Worm (Caenorhabditis elegans): Measurements from ENCODE around the gene mrpl-32.
A peak's percentile ranks its signal among the peaks of the same experiment; 100 is the strongest.

The mrpl-32 gene

DNA sequence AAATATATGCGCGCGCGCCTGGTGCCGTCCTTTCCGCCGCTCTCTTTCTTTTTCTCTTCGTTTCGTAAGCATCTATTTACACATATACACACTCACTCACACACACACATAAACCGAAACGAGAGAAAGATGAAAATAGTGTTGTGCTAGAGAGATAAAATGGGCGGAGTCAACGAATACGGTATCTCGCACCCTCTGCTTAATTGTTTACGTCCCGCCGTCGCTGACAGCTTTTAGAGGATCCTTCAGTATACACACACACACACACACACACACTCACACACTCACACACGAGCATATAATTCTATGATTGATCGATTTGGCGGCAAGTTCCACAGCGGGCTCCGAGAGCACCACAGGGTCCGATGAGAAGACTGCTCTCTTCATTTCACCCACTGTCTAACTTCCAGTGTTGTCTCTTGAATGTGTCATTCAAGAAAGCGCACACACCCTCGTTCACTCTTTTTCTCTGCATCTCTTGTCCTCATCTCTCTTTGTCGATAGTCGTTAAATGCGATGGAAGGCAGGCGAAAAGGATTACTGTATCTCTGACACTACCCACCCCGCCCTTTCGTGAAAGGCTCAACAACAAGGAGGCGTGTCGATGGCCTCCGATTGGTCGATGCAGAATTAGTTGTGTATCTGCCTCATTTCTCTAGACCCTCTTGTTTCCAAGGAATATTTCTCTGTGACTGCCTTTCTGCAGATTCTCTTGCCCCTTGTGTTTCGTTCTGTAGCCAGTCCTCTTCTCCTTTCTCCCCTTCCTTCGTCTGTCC lies 32.2 kb upstream of the mrpl-32 start (continued):
- peak; percentile 18 for TF ChIP-seq ceh-6 (GFP tag; optimal IDR thresholded peaks at IDR 0.05)
- peak; percentile 6 for TF ChIP-seq Y22D7AL.16 (tag; optimal IDR thresholded peaks at IDR 0.05)
- TF ChIP-seq hlh-30 (tag; optimal IDR thresholded peaks at IDR 0.05; ENCODE audit: insufficient read depth), result peak; percentile 70
- TF ChIP-seq unc-55 (GFP tag; optimal IDR thresholded peaks at IDR 0.05), result peak; percentile 98
- peak; percentile 15 for TF ChIP-seq hlh-8 (tag; optimal IDR thresholded peaks at IDR 0.05)
- peak; percentile 87 for TF ChIP-seq ceh-22 (tag; optimal IDR thresholded peaks at IDR 0.05)
- no peak for TF ChIP-seq madf-2 (tag; optimal IDR thresholded peaks at IDR 0.05)
- TF ChIP-seq unc-42 (tag; optimal IDR thresholded peaks at IDR 0.05), result peak; percentile 78
- TF ChIP-seq pat-9 (tag; optimal IDR thresholded peaks at IDR 0.05), result peak; percentile 2
- TF ChIP-seq elt-2 (tag; optimal IDR thresholded peaks at IDR 0.05), result peak; percentile 35
- TF ChIP-seq ceh-18 (tag; optimal IDR thresholded peaks at IDR 0.05), result peak; percentile 98
- TF ChIP-seq zip-5 (tag; optimal IDR thresholded peaks at IDR 0.05), result no peak

- TF ChIP-seq gmeb-2 (tag; optimal IDR thresholded peaks at IDR 0.05) (no peak), madf-2 (tag; optimal IDR thresholded peaks at IDR 0.05) (no peak), C38D4.7 (GFP tag; optimal IDR thresholded peaks at IDR 0.05) (no peak), ceh-9 (tag; optimal IDR thresholded peaks at IDR 0.05) (no peak), lin-11 (tag; optimal IDR thresholded peaks at IDR 0.05) (no peak), elt-2 (tag; optimal IDR thresholded peaks at IDR 0.05) (no peak), zip-5 (tag; optimal IDR thresholded peaks at IDR 0.05) (no peak), pag-3 (tag; optimal IDR thresholded peaks at IDR 0.05; ENCODE audit: borderline replicate concordance) (no peak), ceh-22 (tag; optimal IDR thresholded peaks at IDR 0.05) (no peak), T23F11.4 (GFP tag; optimal IDR thresholded peaks at IDR 0.05) (no peak), C08G9.2 (tag; optimal IDR thresholded peaks at IDR 0.05) (no peak), ets-4 (tag; optimal IDR thresholded peaks at IDR 0.05) (no peak), ceh-31 (tag; optimal IDR thresholded peaks at IDR 0.05) (no peak)
Observed at ce11 chrIII:8417968-8418267, 31.6 kb upstream of the mrpl-32 start, which contains the start of gene sor-1. Gene sor-1 (plus strand): TSS chrIII:8418168.

ce11 chrIII:8425076-8425475 lies 24.5 kb upstream of the mrpl-32 start:
- TF ChIP-seq unc-55 (GFP tag; optimal IDR thresholded peaks at IDR 0.05) (peak; percentile 40), ceh-24 (tag; optimal IDR thresholded peaks at IDR 0.05) (no peak), Y22D7AL.16 (tag; optimal IDR thresholded peaks at IDR 0.05) (no peak), tbx-7 (tag; optimal IDR thresholded peaks at IDR 0.05) (no peak), lin-11 (tag; optimal IDR thresholded peaks at IDR 0.05) (no peak), hlh-30 (tag; optimal IDR thresholded peaks at IDR 0.05; ENCODE audit: insufficient read depth) (no peak), hlh-8 (tag; optimal IDR thresholded peaks at IDR 0.05) (no peak), unc-3 (GFP tag; conservative IDR thresholded peaks at IDR 0.05) (no peak), unc-3 (tag; optimal IDR thresholded peaks at IDR 0.05) (no peak), unc-86 (tag; optimal IDR thresholded peaks at IDR 0.05) (no peak), pax-1 (tag; optimal IDR thresholded peaks at IDR 0.05) (no peak), pqm-1 (tag; optimal IDR thresholded peaks at IDR 0.05) (no peak), ahr-1 (tag; optimal IDR thresholded peaks at IDR 0.05) (no peak), hlh-15 (tag; optimal IDR thresholded peaks at IDR 0.05) (no peak), ceh-30 (tag; optimal IDR thresholded peaks at IDR 0.05) (no peak), C38D4.7 (GFP tag; optimal IDR thresholded peaks at IDR 0.05) (no peak), F13H6.1 (tag; optimal IDR thresholded peaks at IDR 0.05) (peak; percentile 32), nfya-1 (tag; optimal IDR thresholded peaks at IDR 0.05) (peak; percentile 85), pros-1 (tag; optimal IDR thresholded peaks at IDR 0.05) (peak; percentile 10), fkh-10 (GFP tag; optimal IDR thresholded peaks at IDR 0.05) (no peak), elt-2 (tag; optimal IDR thresholded peaks at IDR 0.05) (peak; percentile 51), pat-9 (tag; optimal IDR thresholded peaks at IDR 0.05) (no peak), K02D7.2 (tag; optimal IDR thresholded peaks at IDR 0.05) (no peak), madf-2 (tag; optimal IDR thresholded peaks at IDR 0.05) (no peak), ceh-34 (tag; optimal IDR thresholded peaks at IDR 0.05) (peak; percentile 46), ets-4 (tag; optimal IDR thresholded peaks at IDR 0.05) (no peak), ceh-22 (tag; optimal IDR thresholded peaks at IDR 0.05) (no peak), eyg-1 (tag; optimal IDR thresholded peaks at IDR 0.05) (no peak), unc-42 (tag; optimal IDR thresholded peaks at IDR 0.05) (no peak), ceh-48 (tag; optimal IDR thresholded peaks at IDR 0.05) (peak; percentile 14), npax-4 (tag; optimal IDR thresholded peaks at IDR 0.05) (no peak), ceh-2 (tag; optimal IDR thresholded peaks at IDR 0.05) (peak; percentile 43), sox-2 (GFP tag; IDR thresholded peaks at IDR 0.05) (no peak), T23F11.4 (GFP tag; optimal IDR thresholded peaks at IDR 0.05) (no peak), pha-4 (tag; optimal IDR thresholded peaks at IDR 0.05) (no peak), nhr-11 (tag; optimal IDR thresholded peaks at IDR 0.05) (no peak), ceh-45 (GFP tag; IDR thresholded peaks at IDR 0.05) (no peak), hlh-6 (tag; optimal IDR thresholded peaks at IDR 0.05) (peak; percentile 42)

Data from whole organism, late embryonic.